Fruit fly (Drosophila melanogaster) whole organism, embryonic: ENCODE data around the gene frm.

Experiments used
- CG10267 ChIP-seq: fragments of 200-800 bp; sonication (Bioruptor generic); optimal IDR thresholded peaks from 2 replicates; lab custom pipeline; 2018; ENCODE audit warnings: missing biosample characterization, mild to moderate bottlenecking, missing genetic modification characterization, moderate library complexity
- CG10565 ChIP-seq: fragments of 200-800 bp; sonication (Bioruptor generic); optimal IDR thresholded peaks from 3 replicates; lab custom pipeline; 2016; ENCODE audit warnings: missing biosample characterization, mild to moderate bottlenecking, missing genetic modification characterization
- CG11085 ChIP-seq: fragments of 200-800 bp; sonication (Bioruptor generic); IDR thresholded peaks from 2 replicates; pipeline ENCODE4 v1.3.6; 2022; ENCODE audit warnings: missing biosample characterization, missing genetic modification characterization
- CG11696 ChIP-seq: fragments of 200-800 bp; sonication (Bioruptor generic); IDR thresholded peaks from 2 replicates; pipeline ENCODE4 v1.3.6; 2022; ENCODE audit warnings: missing biosample characterization, missing genetic modification characterization
- CG12155 ChIP-seq: fragments of 200-800 bp; sonication (Bioruptor generic); optimal IDR thresholded peaks from 3 replicates; lab custom pipeline; 2016; ENCODE audit warnings: missing biosample characterization, missing genetic modification characterization
- CG12391 ChIP-seq: fragments of 200-800 bp; sonication (Bioruptor generic); optimal IDR thresholded peaks from 3 replicates; lab custom pipeline; 2018; ENCODE audit warnings: missing biosample characterization, mild to moderate bottlenecking, missing genetic modification characterization, moderate library complexity
- CG12942 ChIP-seq: fragments of 200-800 bp; sonication (Bioruptor generic); optimal IDR thresholded peaks from 3 replicates; lab custom pipeline; 2016; ENCODE audit warnings: missing biosample characterization, missing genetic modification characterization
- CG13123 ChIP-seq: fragments of 200-800 bp; sonication (Bioruptor generic); optimal IDR thresholded peaks from 2 replicates; lab custom pipeline; 2016; ENCODE audit warnings: missing biosample characterization, missing genetic modification characterization
- CG13296 ChIP-seq: fragments of 200-800 bp; sonication (Bioruptor generic); optimal IDR thresholded peaks from 3 replicates; lab custom pipeline; 2018; ENCODE audit warnings: missing biosample characterization, mild to moderate bottlenecking, missing genetic modification characterization
- CG14014 ChIP-seq: fragments of 200-800 bp; sonication (Bioruptor generic); IDR thresholded peaks from 2 replicates; pipeline ENCODE4 v1.3.6; 2022; ENCODE audit warnings: missing biosample characterization, missing genetic modification characterization
- CG14667 ChIP-seq: fragments of 200-800 bp; sonication (Bioruptor generic); IDR thresholded peaks from 2 replicates; pipeline ENCODE4 v1.3.6; 2022; ENCODE audit warnings: missing biosample characterization, missing genetic modification characterization
- CG14965 ChIP-seq: fragments of 200-800 bp; sonication (Bioruptor generic); optimal IDR thresholded peaks from 2 replicates; lab custom pipeline; 2016; ENCODE audit warnings: missing biosample characterization, missing genetic modification characterization, borderline replicate concordance
- CG18262 ChIP-seq: fragments of 200-800 bp; optimal IDR thresholded peaks from 3 replicates; lab custom pipeline; 2019; ENCODE audit warnings: missing biosample characterization, mild to moderate bottlenecking, missing genetic modification characterization, moderate library complexity
- CG2875 ChIP-seq: fragments of 200-800 bp; sonication (Bioruptor generic); optimal IDR thresholded peaks from 2 replicates; lab custom pipeline; 2017; ENCODE audit warnings: missing biosample characterization, mild to moderate bottlenecking, missing genetic modification characterization, missing genetic modification reagents
- CG31441 ChIP-seq: fragments of 200-800 bp; sonication (Bioruptor generic); IDR thresholded peaks from 2 replicates; pipeline ENCODE4 v1.3.6; 2022; ENCODE audit warnings: missing biosample characterization, missing genetic modification characterization
- CG34224 ChIP-seq: fragments of 200-800 bp; sonication (Bioruptor generic); IDR thresholded peaks from 3 replicates; pipeline ENCODE4 v1.3.6; 2022; ENCODE audit warnings: missing biosample characterization, missing genetic modification characterization; ENCODE audit not compliant: partially characterized antibody
- CG3726 ChIP-seq: fragments of 200-800 bp; sonication (Bioruptor generic); IDR thresholded peaks from 3 replicates; pipeline ENCODE4, ENCODE4 v1.3.6; 2022; ENCODE audit warnings: missing biosample characterization, missing genetic modification characterization
- CG8290 ChIP-seq, 3 experiments: fragments of 200-800 bp; sonication (Bioruptor generic); optimal IDR thresholded peaks; 2 replicates each; lab custom pipeline; 2016 to 2019; ENCODE audit warnings: missing biosample characterization in 3 of 3, missing genetic modification characterization in 3 of 3, mild to moderate bottlenecking in 2 of 3, moderate library complexity in 1 of 3
- CrebB ChIP-seq: fragments of 200-800 bp; sonication (Bioruptor generic); optimal IDR thresholded peaks from 3 replicates; lab custom pipeline; 2018; ENCODE audit warnings: missing biosample characterization, mild to moderate bottlenecking, missing genetic modification characterization
- E2f2 ChIP-seq: fragments of 200-800 bp; sonication (Bioruptor generic); IDR thresholded peaks from 2 replicates; pipeline ENCODE4 v1.3.6; 2022; ENCODE audit warnings: missing biosample characterization, missing genetic modification characterization
- Elba2 ChIP-seq: fragments of 200-800 bp; sonication (Bioruptor generic); optimal IDR thresholded peaks from 3 replicates; lab custom pipeline; 2016; ENCODE audit warnings: missing biosample characterization, missing genetic modification characterization
- Ets97D ChIP-seq: fragments of 200-800 bp; sonication (Bioruptor generic); optimal IDR thresholded peaks from 3 replicates; lab custom pipeline; 2016; ENCODE audit warnings: missing biosample characterization, missing genetic modification characterization
- Hey ChIP-seq: fragments of 200-800 bp; sonication (Bioruptor generic); optimal IDR thresholded peaks from 3 replicates; lab custom pipeline; 2018; ENCODE audit warnings: missing biosample characterization, mild to moderate bottlenecking, missing genetic modification characterization
- Jarid2 ChIP-seq: fragments of 200-800 bp; sonication (Bioruptor generic); optimal IDR thresholded peaks from 3 replicates; lab custom pipeline; 2017; ENCODE audit warnings: mild to moderate bottlenecking, missing biosample characterization, missing genetic modification reagents, missing genetic modification characterization
- MESR4 ChIP-seq: fragments of 200-800 bp; sonication (Bioruptor generic); optimal IDR thresholded peaks from 2 replicates; lab custom pipeline; 2018; ENCODE audit warnings: missing biosample characterization, mild to moderate bottlenecking, missing genetic modification characterization, moderate library complexity
- Mad ChIP-seq: fragments of 200-800 bp; sonication (Bioruptor generic); optimal IDR thresholded peaks from 2 replicates; lab custom pipeline; 2016; ENCODE audit warnings: missing biosample characterization, missing genetic modification characterization
- Rx ChIP-seq: fragments of 200-800 bp; sonication (Bioruptor generic); IDR thresholded peaks from 2 replicates; pipeline ENCODE4 v1.3.6; 2022; ENCODE audit warnings: missing biosample characterization, missing genetic modification characterization
- Spps ChIP-seq: fragments of 200-800 bp; sonication (Bioruptor generic); optimal IDR thresholded peaks from 2 replicates; lab custom pipeline; 2018; ENCODE audit warnings: missing biosample characterization, mild to moderate bottlenecking, missing genetic modification characterization
- amos ChIP-seq: fragments of 200-800 bp; sonication (Bioruptor generic); IDR thresholded peaks from 2 replicates; pipeline ENCODE4 v1.3.6; 2022; ENCODE audit warnings: missing biosample characterization, missing genetic modification characterization; ENCODE audit not compliant: partially characterized antibody
- bab2 ChIP-seq: fragments of 200-800 bp; sonication (Bioruptor generic); optimal IDR thresholded peaks from 2 replicates; lab custom pipeline; 2016; ENCODE audit warnings: missing biosample characterization, missing genetic modification characterization
- bbx ChIP-seq: fragments of 200-800 bp; sonication (Bioruptor generic); IDR thresholded peaks from 2 replicates; pipeline ENCODE4 v1.3.6; 2022; ENCODE audit warnings: missing biosample characterization, missing genetic modification characterization; ENCODE audit not compliant: partially characterized antibody
- bcd ChIP-seq: fragments of 200-800 bp; sonication (Bioruptor generic); optimal IDR thresholded peaks from 2 replicates; lab custom pipeline; 2017; ENCODE audit warnings: missing biosample characterization, mild to moderate bottlenecking, missing genetic modification characterization
- br ChIP-seq: fragments of >200 bp; optimal IDR thresholded peaks from 2 replicates; lab custom pipeline; 2017
- danr ChIP-seq: fragments of 200-800 bp; sonication (Bioruptor generic); IDR thresholded peaks from 2 replicates; pipeline ENCODE4 v1.3.6; 2022; ENCODE audit warnings: missing biosample characterization, missing genetic modification characterization
- dati ChIP-seq: fragments of 200-800 bp; sonication (Bioruptor generic); IDR thresholded peaks from 2 replicates; pipeline ENCODE4 v1.3.6; 2022; ENCODE audit warnings: missing biosample characterization, missing genetic modification characterization
- dm ChIP-seq: fragments of 200-800 bp; sonication (Bioruptor generic); optimal IDR thresholded peaks from 3 replicates; lab custom pipeline; 2016; ENCODE audit warnings: missing biosample characterization, missing genetic modification characterization
- dmrt11E ChIP-seq: fragments of 200-800 bp; sonication (Bioruptor generic); optimal IDR thresholded peaks from 3 replicates; lab custom pipeline; 2018; ENCODE audit warnings: missing biosample characterization, mild to moderate bottlenecking, missing genetic modification characterization, moderate library complexity
- fru ChIP-seq: fragments of >200 bp; optimal IDR thresholded peaks from 2 replicates; lab custom pipeline; 2017
- grau ChIP-seq: fragments of 200-800 bp; optimal IDR thresholded peaks from 3 replicates; lab custom pipeline; 2019; ENCODE audit warnings: missing biosample characterization, mild to moderate bottlenecking, missing genetic modification characterization, moderate library complexity
- gsb-n ChIP-seq: fragments of 200-800 bp; sonication (Bioruptor generic); optimal IDR thresholded peaks from 3 replicates; lab custom pipeline; 2018; ENCODE audit warnings: missing biosample characterization, mild to moderate bottlenecking, missing genetic modification characterization
- her ChIP-seq: fragments of 200-800 bp; sonication (Bioruptor generic); optimal IDR thresholded peaks from 2 replicates; lab custom pipeline; 2016; ENCODE audit warnings: missing biosample characterization, missing genetic modification characterization
- hth ChIP-seq: fragments of >200 bp; optimal IDR thresholded peaks from 2 replicates; lab custom pipeline; 2017; ENCODE audit warnings: inconsistent platforms
- insv ChIP-seq, 2 experiments: fragments of 200-800 bp; sonication (Bioruptor generic); optimal IDR thresholded peaks; 3 replicates each; lab custom pipeline; 2016 to 2018; ENCODE audit warnings: missing biosample characterization in 2 of 2, missing genetic modification characterization in 2 of 2
- p53 ChIP-seq: fragments of 200-800 bp; sonication (Bioruptor generic); optimal IDR thresholded peaks from 2 replicates; lab custom pipeline; 2016; ENCODE audit warnings: missing biosample characterization, missing genetic modification characterization
- salm ChIP-seq: fragments of 200-800 bp; sonication (Bioruptor generic); optimal IDR thresholded peaks from 2 replicates; lab custom pipeline; 2018; ENCODE audit warnings: missing biosample characterization, mild to moderate bottlenecking, missing genetic modification characterization
- sima ChIP-seq: fragments of 200-800 bp; sonication (Bioruptor generic); optimal IDR thresholded peaks from 2 replicates; lab custom pipeline; 2016; ENCODE audit warnings: missing biosample characterization, missing genetic modification characterization
- stwl ChIP-seq: fragments of 200-800 bp; sonication (Bioruptor generic); optimal IDR thresholded peaks from 3 replicates; lab custom pipeline; 2018; ENCODE audit warnings: missing biosample characterization, mild to moderate bottlenecking, missing genetic modification characterization, moderate library complexity
- twi ChIP-seq: fragments of 200-800 bp; optimal IDR thresholded peaks from 2 replicates; lab custom pipeline; 2019; ENCODE audit warnings: missing biosample characterization, mild to moderate bottlenecking, missing genetic modification characterization, moderate library complexity
- wek ChIP-seq: fragments of 200-800 bp; sonication (Bioruptor generic); optimal IDR thresholded peaks from 3 replicates; lab custom pipeline; 2018; ENCODE audit warnings: missing biosample characterization, mild to moderate bottlenecking, missing genetic modification characterization, moderate library complexity

Gene frm

dm6 chr3L:5577250-5578138, 26.5 kb upstream of the frm start, which contains the start of gene Msr-110 (continued):
- TF ChIP-seq Mad (peak; percentile 76), bab2 (GFP tag; lab: Kevin White, UChicago) (peak; percentile 84), CG18262 (peak; percentile 86), bbx (GFP tag; lab: Robert Waterston, UW) (no peak), CG13296 (GFP tag; lab: Kevin White, UChicago) (peak; percentile 94), CG11085 (GFP tag; lab: Robert Waterston, UW) (peak; percentile 75), CG8290 (GFP tag; optimal IDR thresholded peaks at IDR 0.05; lab: Kevin White, UChicago) (peak; percentile 37), CG8290 (tag; optimal IDR thresholded peaks at IDR 0.05; lab: Kevin White, UChicago) (peak in 1 of 2 experiments; percentile 83), grau (peak; percentile 98), stwl (no peak), CG10565 (peak; percentile 21), br (lab: Kevin White, UChicago) (no peak), CG12942 (GFP tag; lab: Kevin White, UChicago) (peak; percentile 67), p53 (peak; percentile 35), dm (peak; percentile 52), CG10267 (tag; lab: Kevin White, UChicago) (peak; percentile 75), sima (GFP tag; lab: Kevin White, UChicago) (no peak), CrebB (peak; percentile 81), twi (peak; percentile 61), CG12391 (tag; lab: Kevin White, UChicago) (peak; percentile 89), CG14014 (GFP tag; lab: Robert Waterston, UW) (peak; percentile 90), insv (GFP tag; optimal IDR thresholded peaks at IDR 0.05; lab: Kevin White, UChicago) (peak in 1 of 2 experiments; percentile 40), Elba2 (GFP tag; lab: Kevin White, UChicago) (no peak), her (peak; percentile 34), CG31441 (GFP tag; lab: Robert Waterston, UW) (peak; percentile 92), bcd (GFP tag; lab: Kevin White, UChicago) (peak; percentile 89), CG2875 (GFP tag; lab: Kevin White, UChicago) (peak; percentile 64), dmrt11E (tag; lab: Kevin White, UChicago) (no peak), MESR4 (GFP tag; lab: Kevin White, UChicago) (no peak), CG3726 (peak; percentile 69; the same call in 2 of the 3 replicates), fru (lab: Kevin White, UChicago) (no peak), salm (tag; lab: Kevin White, UChicago) (peak; percentile 78), Hey (tag; lab: Kevin White, UChicago) (peak; percentile 17), gsb-n (peak; percentile 77), amos (GFP tag; lab: Robert Waterston, UW) (no peak), CG12155 (GFP tag; lab: Kevin White, UChicago) (peak; percentile 69), Jarid2 (GFP tag; lab: Kevin White, UChicago) (peak; percentile 68), CG13123 (GFP tag; lab: Kevin White, UChicago) (no peak), CG14667 (GFP tag; lab: Robert Waterston, UW) (peak; percentile 79), CG11696 (GFP tag; lab: Robert Waterston, UW) (peak; percentile 69), E2f2 (GFP tag; lab: Robert Waterston, UW) (peak; percentile 71), Spps (peak; percentile 47), Rx (GFP tag; lab: Robert Waterston, UW) (peak; percentile 66), wek (GFP tag; lab: Kevin White, UChicago) (peak; percentile 61), CG14965 (GFP tag; lab: Kevin White, UChicago) (no peak), Ets97D (GFP tag; lab: Kevin White, UChicago) (peak; percentile 29), CG34224 (no peak), dati (GFP tag; lab: Robert Waterston, UW) (peak; percentile 47; the same call in 1 of the 2 replicates), danr (GFP tag; lab: Robert Waterston, UW) (peak; percentile 85; the same call in 1 of the 2 replicates), hth (no peak)
